Worm (Caenorhabditis elegans) whole organism, midembryonic: ENCODE data around the gene mps-2.
A peak's percentile ranks its signal among the peaks of the same experiment; 100 is the strongest.
"Not testable (repeated sequence)": the region's sequence is repeated elsewhere in the genome, so short reads cannot be mapped to it uniquely, and the experiment has no call there.

ENCODE experiments used
- T22C8.4 ChIP-seq: fragments of 200-800 bp; sonication (Bioruptor generic); IDR thresholded peaks from 2 replicates; pipeline ENCODE4 v1.3.6; 2022; ENCODE audit warnings: missing genetic modification characterization, missing compliant biosample characterization
- cog-1 ChIP-seq: sonication (generic microtip); optimal IDR thresholded peaks from 2 replicates; lab custom pipeline; 2016; ENCODE audit warnings: missing genetic modification characterization, missing compliant biosample characterization
- flt-1 ChIP-seq: fragments of 200-800 bp; sonication (Bioruptor generic); IDR thresholded peaks from 2 replicates; pipeline ENCODE4 v1.3.6; 2022; ENCODE audit warnings: missing genetic modification characterization, missing compliant biosample characterization
- klf-2 ChIP-seq: fragments of 200-800 bp; sonication (Bioruptor generic); conservative IDR thresholded peaks from 2 replicates; pipeline ENCODE4 v1.3.6; 2022; ENCODE audit warnings: missing genetic modification reagents, missing genetic modification characterization, missing compliant biosample characterization
- med-1 ChIP-seq: sonication (generic microtip); optimal IDR thresholded peaks from 2 replicates; lab custom pipeline; 2017; ENCODE audit warnings: missing genetic modification characterization, mild to moderate bottlenecking, missing compliant biosample characterization, antibody characterized with exemption, missing genetic modification reagents; ENCODE audit not compliant: insufficient read depth
- ref-1 ChIP-seq: fragments of 200-800 bp; sonication (Bioruptor generic); conservative IDR thresholded peaks from 2 replicates; pipeline ENCODE4 v1.3.6; 2022; ENCODE audit warnings: missing genetic modification reagents, missing genetic modification characterization, missing compliant biosample characterization
- tab-1 ChIP-seq: fragments of 200-800 bp; sonication (Bioruptor generic); IDR thresholded peaks from 2 replicates; pipeline ENCODE4 v1.3.6; 2022; ENCODE audit warnings: missing genetic modification characterization, missing compliant biosample characterization
- ztf-23 ChIP-seq: fragments of 200-800 bp; sonication (Bioruptor generic); IDR thresholded peaks from 2 replicates; pipeline ENCODE4 v1.3.6; 2022; ENCODE audit warnings: missing genetic modification reagents, missing genetic modification characterization, missing compliant biosample characterization
- ztf-29 ChIP-seq: fragments of 200-800 bp; sonication (Bioruptor generic); IDR thresholded peaks from 2 replicates; pipeline ENCODE4 v1.3.6; 2022; ENCODE audit warnings: missing genetic modification reagents, missing genetic modification characterization, missing compliant biosample characterization

The mps-2 gene

DNA sequence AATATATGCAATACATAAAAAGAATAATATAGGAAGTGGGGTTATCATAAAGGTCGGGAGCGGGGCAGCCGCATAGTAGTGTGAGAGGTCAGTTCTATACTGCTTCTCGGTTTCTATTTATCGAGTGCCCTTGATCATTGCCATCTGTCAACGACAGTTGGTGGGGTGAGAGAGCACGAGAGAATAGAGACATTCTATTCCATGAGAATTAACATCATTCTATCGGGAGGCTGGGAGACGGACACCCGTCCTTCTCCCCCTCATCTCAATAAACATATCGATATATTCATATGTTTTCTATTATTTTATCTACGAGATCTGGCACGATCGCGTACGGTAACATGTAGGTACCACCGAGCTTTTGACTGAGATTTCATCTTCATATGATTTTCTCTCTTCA is at the start of gene mps-2:
mps-2 (minus strand) TSS at position 101 of the 400 bp plus-strand sequence.
- TF ChIP-seq ztf-23, klf-2, tab-1 (GFP tag; lab: Robert Waterston, UW): not testable (repeated sequence)

DNA sequence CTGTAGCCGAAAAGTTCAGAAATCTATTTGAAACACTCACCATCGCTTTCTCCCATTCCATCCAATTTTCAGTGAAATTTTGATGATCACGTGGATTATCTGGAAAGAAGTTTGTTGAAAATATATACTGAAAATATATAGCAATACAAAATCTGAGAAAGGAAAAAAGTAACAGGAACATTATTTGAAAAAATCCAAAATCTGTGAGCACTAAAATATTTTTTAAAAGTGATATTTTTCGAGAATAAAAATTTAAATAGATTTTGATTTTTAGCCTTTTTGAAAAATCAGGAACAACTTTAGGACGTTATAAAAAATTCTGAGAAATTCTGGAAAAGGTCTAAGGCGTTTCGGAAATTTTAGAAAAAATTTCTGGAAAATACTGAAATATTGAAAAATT is 45.0 kb upstream of the mps-2 start, which contains the start of gene dmsr-4:
dmsr-4 (minus strand) TSS at position 101 of the 400 bp plus-strand sequence.
- TF ChIP-seq T22C8.4: no peak
- no peak for TF ChIP-seq klf-2 (GFP tag; lab: Robert Waterston, UW)
- TF ChIP-seq ztf-29 (GFP tag; lab: Robert Waterston, UW): no peak

DNA sequence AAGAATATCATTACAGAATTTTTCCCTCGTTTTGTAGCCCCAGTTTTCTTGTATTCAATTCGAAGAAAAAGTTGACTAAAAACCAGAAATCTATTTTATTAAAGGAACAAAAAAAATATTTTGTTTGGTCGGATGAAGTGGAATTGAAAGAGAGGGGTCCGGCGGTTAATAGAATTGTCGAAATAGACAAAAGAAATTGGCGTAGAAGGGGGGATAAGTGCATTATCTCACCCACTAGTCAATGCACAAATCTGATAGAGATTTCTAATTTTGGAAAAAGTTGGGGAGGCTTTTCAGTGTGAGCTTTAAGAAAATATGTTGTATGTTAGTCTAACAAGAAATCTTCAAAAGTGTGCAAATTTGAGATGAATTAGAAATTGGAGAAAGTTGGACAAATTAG is 42.5 kb upstream of the mps-2 start:
- TF ChIP-seq ref-1 (GFP tag; lab: Robert Waterston, UW) (no peak), ztf-23 (GFP tag; lab: Robert Waterston, UW) (no peak)

DNA sequence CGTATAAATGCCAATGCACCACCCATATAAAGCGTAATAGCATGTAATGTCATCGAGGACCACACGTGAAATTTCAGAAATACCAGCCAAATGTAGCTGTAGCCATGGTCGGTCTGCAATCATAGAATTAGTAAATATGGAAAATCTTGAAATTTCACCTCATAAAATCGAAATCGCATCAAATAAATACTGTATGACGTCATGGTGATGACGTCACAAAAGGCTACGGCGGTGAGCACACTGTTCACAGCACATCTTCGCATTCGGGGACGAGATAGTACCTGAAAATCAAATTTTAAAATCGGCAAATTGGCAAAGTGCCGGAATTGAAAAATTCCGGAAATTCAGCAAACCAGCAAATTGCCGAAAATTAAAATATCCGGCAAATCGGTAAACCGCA is 37.7 kb upstream of the mps-2 start:
- no peak for TF ChIP-seq flt-1

DNA sequence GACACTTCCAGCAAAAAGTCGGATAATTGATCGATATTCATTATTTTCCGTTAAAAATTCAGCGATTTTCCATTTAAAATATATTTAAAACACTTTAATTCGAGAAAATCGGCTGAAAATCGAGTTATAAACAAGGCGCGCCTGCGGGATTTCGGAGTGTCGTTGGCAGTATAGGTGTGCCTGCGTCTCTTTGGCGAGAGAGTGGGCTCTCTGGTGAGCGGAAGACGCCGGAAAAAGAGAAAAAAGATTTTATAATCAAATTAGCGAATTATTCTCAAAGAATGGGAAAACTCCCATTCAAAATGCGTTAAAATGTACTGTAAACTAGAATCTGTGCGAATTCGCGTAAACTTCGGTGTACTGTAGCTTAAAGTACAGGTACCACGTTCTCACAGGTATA is 35.7 kb upstream of the mps-2 start, which contains the start of gene D1069.3:
D1069.3 (minus strand) TSS at position 158 of the 400 bp plus-strand sequence.
- 0 out of 2 replicates have a peak, but pooled peaks have one; percentile 0 for TF ChIP-seq T22C8.4
- TF ChIP-seq ztf-29 (GFP tag; lab: Robert Waterston, UW): no peak

DNA sequence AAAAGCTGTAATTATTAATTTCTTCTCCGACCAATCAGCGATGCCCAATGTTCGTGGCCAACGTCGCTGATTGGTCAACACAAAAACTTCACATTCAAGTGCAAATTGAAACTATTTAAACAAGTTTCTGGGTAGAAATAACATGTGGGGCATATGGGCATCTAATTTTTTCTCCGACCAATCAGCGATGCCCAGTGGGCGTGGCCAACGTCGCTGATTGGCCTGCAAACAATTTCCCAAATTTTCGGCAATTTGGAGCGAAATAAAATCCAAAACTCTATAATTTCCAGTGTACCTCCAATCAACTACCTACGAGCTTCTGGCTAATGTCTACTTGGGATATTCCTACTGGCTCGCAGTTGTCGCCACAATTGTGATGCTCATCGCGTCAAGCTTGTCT is 29.3 kb upstream of the mps-2 start:
- TF ChIP-seq med-1 (no peak), ztf-29 (GFP tag; lab: Robert Waterston, UW) (no peak), tab-1 (GFP tag; lab: Robert Waterston, UW) (no peak), T22C8.4 (no peak), ref-1 (GFP tag; lab: Robert Waterston, UW) (no peak), flt-1 (no peak), ztf-23 (GFP tag; lab: Robert Waterston, UW) (no peak)

DNA sequence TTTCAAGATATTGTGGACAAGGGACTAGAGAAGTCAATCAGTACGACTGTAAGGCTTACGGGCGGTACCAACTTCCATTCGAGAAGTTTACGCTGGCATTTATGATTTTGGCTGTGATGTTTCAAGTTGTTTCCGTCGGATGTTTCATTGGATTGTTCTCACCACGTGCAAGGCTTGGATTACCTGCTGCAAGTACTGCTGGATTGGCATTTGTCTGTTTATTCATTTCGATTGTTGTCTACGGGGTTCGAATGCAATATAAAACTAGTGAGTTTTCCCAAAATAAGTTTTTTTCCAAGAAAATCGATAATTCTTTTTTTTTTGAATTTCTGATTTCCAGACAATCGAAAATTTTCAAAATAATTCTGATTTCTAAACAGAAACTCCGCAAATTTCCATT is 28.7 kb upstream of the mps-2 start:
- TF ChIP-seq flt-1 (no peak), T22C8.4 (no peak), tab-1 (GFP tag; lab: Robert Waterston, UW) (no peak), ztf-29 (GFP tag; lab: Robert Waterston, UW) (no peak), med-1 (no peak), klf-2 (GFP tag; lab: Robert Waterston, UW) (no peak), ztf-23 (GFP tag; lab: Robert Waterston, UW) (no peak), ref-1 (GFP tag; lab: Robert Waterston, UW) (no peak), cog-1 (tag; lab: Kevin White, UChicago) (no peak)

DNA sequence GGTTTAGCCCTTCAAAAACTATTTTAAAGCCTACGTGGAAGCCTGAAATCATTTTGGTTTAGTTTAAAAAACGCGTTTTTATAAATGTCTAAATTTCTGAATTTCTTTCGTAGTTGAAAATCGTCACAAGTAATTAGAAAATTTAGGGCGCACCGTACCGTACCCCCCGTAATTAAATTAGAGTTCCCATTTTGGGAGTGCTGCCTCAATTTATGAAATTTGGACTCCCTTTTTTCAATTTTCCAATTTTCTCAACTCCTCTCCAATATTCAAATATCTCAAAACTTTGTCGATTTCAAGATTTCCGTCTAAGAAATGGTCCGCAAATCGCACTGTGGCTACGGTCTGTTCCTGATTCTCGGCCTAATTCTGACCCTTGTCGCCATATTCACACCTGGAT is 28.2 kb upstream of the mps-2 start, which contains the start of gene clc-31:
clc-31 (plus strand) TSS at position 301 of the 400 bp plus-strand sequence.
- TF ChIP-seq ztf-23 (GFP tag; lab: Robert Waterston, UW) (no peak), T22C8.4 (no peak), flt-1 (no peak), med-1 (no peak), ztf-29 (GFP tag; lab: Robert Waterston, UW) (no peak), klf-2 (GFP tag; lab: Robert Waterston, UW) (no peak), tab-1 (GFP tag; lab: Robert Waterston, UW) (no peak)

DNA sequence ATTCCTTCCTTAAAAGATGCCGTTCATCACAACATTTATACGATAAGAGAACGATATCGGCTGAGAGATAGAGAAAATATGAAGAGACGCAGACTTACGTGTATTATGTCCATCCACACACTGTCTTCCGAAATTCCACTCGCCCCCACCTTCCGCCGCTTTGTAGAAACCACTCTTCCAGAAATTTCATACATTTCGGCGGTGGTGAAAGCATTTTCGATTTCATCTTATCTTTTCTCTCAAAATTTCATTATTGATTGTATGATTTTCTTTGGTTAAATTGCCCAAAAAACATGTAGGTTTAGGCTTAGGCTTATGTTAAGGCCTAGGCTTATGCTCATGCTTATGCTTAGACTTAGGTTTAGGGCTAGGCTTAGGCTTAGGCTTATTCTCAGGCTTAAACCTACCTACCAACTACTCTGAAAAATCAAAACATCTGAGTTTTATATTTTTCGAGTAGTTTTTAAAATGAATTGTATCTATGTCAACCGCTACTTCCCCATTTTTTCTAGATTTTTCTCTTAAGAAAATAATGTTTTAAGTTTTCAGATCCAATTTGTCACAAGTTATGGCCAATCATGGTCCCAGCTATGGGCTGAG is 25.3 kb upstream of the mps-2 start, which contains the start of gene cpn-2:
cpn-2 (plus strand) TSS at position 550 of the 600 bp plus-strand sequence.
- TF ChIP-seq ref-1 (GFP tag; lab: Robert Waterston, UW) (no peak), flt-1 (no peak), ztf-23 (GFP tag; lab: Robert Waterston, UW) (no peak), med-1 (no peak), klf-2 (GFP tag; lab: Robert Waterston, UW) (no peak), ztf-29 (GFP tag; lab: Robert Waterston, UW) (no peak), T22C8.4 (no peak), tab-1 (GFP tag; lab: Robert Waterston, UW) (no peak), cog-1 (tag; lab: Kevin White, UChicago) (no peak)

DNA sequence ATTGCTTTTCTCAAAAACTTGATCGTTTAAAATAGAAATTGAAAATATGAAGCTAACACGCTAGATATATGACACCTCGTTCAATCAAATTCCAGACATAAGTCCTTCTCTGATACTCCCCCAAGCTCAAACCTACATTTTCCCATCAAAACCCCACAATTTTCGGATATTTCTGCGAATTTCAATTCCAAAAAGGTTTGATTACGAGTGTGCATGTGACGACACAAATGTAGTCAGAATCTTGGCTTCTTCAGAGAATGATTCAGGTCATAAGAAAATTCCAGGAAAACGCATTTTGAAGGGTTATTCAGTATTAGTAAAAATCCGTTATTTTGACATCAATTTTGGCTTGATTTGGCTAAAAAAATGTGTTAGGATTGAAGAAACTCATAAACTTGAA is 22.8 kb upstream of the mps-2 start:
- no peak for TF ChIP-seq klf-2 (GFP tag; lab: Robert Waterston, UW)
- no peak for TF ChIP-seq ztf-23 (GFP tag; lab: Robert Waterston, UW)
- no peak for TF ChIP-seq ref-1 (GFP tag; lab: Robert Waterston, UW)
- no peak for TF ChIP-seq cog-1 (tag; lab: Kevin White, UChicago)
- TF ChIP-seq med-1: no peak
- no peak for TF ChIP-seq tab-1 (GFP tag; lab: Robert Waterston, UW)
- TF ChIP-seq ztf-29 (GFP tag; lab: Robert Waterston, UW): no peak
- no peak for TF ChIP-seq T22C8.4
- no peak for TF ChIP-seq flt-1

DNA sequence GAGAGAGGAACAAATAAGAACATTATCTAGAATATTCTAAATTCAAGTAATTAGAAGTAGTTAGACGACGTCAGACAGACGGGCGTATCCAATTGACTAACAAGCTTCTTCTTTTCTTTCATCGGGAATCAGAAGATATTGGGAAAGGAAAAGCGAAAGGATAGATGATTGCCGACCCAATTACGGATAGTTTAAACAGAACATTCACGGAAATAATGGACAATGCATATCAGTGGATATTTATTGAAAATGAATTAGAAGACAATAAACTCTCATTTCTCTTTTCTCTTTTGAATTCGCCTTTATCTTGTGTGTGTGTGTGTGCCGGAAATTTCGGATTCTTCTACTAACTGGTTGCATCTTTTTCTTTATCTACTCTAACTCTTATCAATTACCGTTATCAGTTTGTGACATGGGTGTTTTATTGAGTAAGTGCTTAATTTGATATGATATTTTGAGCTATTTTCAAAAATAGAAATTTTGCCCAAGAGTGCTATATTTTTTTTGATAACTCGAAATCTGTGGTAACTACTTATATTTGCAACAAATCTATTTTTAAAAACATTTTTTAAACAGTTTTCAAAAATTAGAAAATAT is 21.9 kb upstream of the mps-2 start:
- TF ChIP-seq ztf-23 (GFP tag; lab: Robert Waterston, UW) (no peak), med-1 (no peak), tab-1 (GFP tag; lab: Robert Waterston, UW) (no peak), ztf-29 (GFP tag; lab: Robert Waterston, UW) (no peak), klf-2 (GFP tag; lab: Robert Waterston, UW) (no peak), ref-1 (GFP tag; lab: Robert Waterston, UW) (no peak), T22C8.4 (no peak)
